Fruit fly (Drosophila melanogaster): ENCODE measurements around the gene CG44869.

Gene CG44869

DNA sequence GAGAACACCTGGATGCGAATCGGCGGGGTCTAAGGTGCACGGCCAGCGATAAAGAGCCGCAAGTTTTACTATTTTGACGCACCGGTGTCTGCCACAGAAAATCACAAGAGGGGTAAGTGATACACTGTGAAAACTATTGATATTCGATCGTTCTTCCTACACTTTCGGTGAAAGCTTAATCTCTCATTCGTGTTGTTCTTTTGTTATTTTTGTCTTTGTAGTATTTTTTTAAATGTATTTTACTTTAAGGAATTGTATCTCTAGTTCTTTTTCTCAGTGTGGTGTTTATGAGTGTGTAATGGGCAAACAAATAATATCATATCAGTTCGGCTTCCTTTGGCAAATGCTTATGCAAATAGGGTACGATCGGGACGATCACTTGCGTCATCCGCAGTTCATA lies 14.1 kb upstream of the CG44869 start:
- no peak for TF ChIP-seq usp (GFP tag; optimal IDR thresholded peaks at IDR 0.05)
- no peak for TF ChIP-seq Rel (GFP tag; optimal IDR thresholded peaks at IDR 0.05)
- no peak for TF ChIP-seq Rel (tag; optimal IDR thresholded peaks at IDR 0.05)
- peak; percentile 41 for TF ChIP-seq ey (GFP tag; optimal IDR thresholded peaks at IDR 0.05)
- TF ChIP-seq fru (GFP tag; optimal IDR thresholded peaks at IDR 0.05), result peak; percentile 10
- no peak for TF ChIP-seq sage (GFP tag; optimal IDR thresholded peaks at IDR 0.05)
- TF ChIP-seq GATAd (GFP tag; optimal IDR thresholded peaks at IDR 0.05), result no peak
- peak; percentile 9 for TF ChIP-seq Sp1 (GFP tag; optimal IDR thresholded peaks at IDR 0.05)
- no peak for TF ChIP-seq brk (GFP tag; optimal IDR thresholded peaks at IDR 0.05)
- peak; percentile 3 for TF ChIP-seq psq (GFP tag; optimal IDR thresholded peaks at IDR 0.05)
- no peak for TF ChIP-seq Dif (GFP tag; optimal IDR thresholded peaks at IDR 0.05; ENCODE audit: partially characterized antibody)
- no peak for TF ChIP-seq Dfd (GFP tag; optimal IDR thresholded peaks at IDR 0.05)
- no peak for TF ChIP-seq Mio (GFP tag; optimal IDR thresholded peaks at IDR 0.05)
- TF ChIP-seq CrebA (GFP tag; optimal IDR thresholded peaks at IDR 0.05; ENCODE audit: borderline replicate concordance), result no peak
- TF ChIP-seq Jra (GFP tag; optimal IDR thresholded peaks at IDR 0.05), result no peak
- no peak for TF ChIP-seq br (GFP tag; optimal IDR thresholded peaks at IDR 0.05)
- TF ChIP-seq Abd-B (GFP tag; optimal IDR thresholded peaks at IDR 0.05), result no peak
- TF ChIP-seq N (GFP tag; optimal IDR thresholded peaks at IDR 0.05), result no peak
- peak; percentile 4 for TF ChIP-seq woc (GFP tag; optimal IDR thresholded peaks at IDR 0.05)
- TF ChIP-seq rgr (GFP tag; optimal IDR thresholded peaks at IDR 0.05), result no peak
- TF ChIP-seq Hr78 (GFP tag; optimal IDR thresholded peaks at IDR 0.05), result no peak
- no peak for TF ChIP-seq Hr83 (GFP tag; optimal IDR thresholded peaks at IDR 0.05; ENCODE audit: poor library complexity, severe bottlenecking)
- TF ChIP-seq HLH106 (tag; optimal IDR thresholded peaks at IDR 0.05), result no peak
- peak; percentile 22 for TF ChIP-seq Hnf4 (GFP tag; optimal IDR thresholded peaks at IDR 0.05)
- TF ChIP-seq dl (GFP tag; optimal IDR thresholded peaks at IDR 0.05; ENCODE audit: insufficient read depth in 1 of 2, partially characterized antibody in 2 of 2), result no peak
- no peak for TF ChIP-seq pan (optimal IDR thresholded peaks at IDR 0.05)
- no peak for TF ChIP-seq dmrt93B (GFP tag; optimal IDR thresholded peaks at IDR 0.05)
- TF ChIP-seq foxo (GFP tag; optimal IDR thresholded peaks at IDR 0.05), result peak in 1 of 2 experiments; percentile 24
- TF ChIP-seq OdsH (GFP tag; optimal IDR thresholded peaks at IDR 0.05), result peak; percentile 19
- TF ChIP-seq lola (GFP tag; optimal IDR thresholded peaks at IDR 0.05), result no peak
- TF ChIP-seq CG9705 (GFP tag; optimal IDR thresholded peaks at IDR 0.05), result no peak
- TF ChIP-seq tai (GFP tag; optimal IDR thresholded peaks at IDR 0.05), result no peak
- no peak for TF ChIP-seq sv (GFP tag; optimal IDR thresholded peaks at IDR 0.05)
- peak; percentile 24 for TF ChIP-seq h (GFP tag; optimal IDR thresholded peaks at IDR 0.05)

- TF ChIP-seq HLH106 (tag; optimal IDR thresholded peaks at IDR 0.05), result no peak
- no peak for TF ChIP-seq rgr (GFP tag; optimal IDR thresholded peaks at IDR 0.05)
- TF ChIP-seq Myc (optimal IDR thresholded peaks at IDR 0.05), result no peak
- no peak for TF ChIP-seq ey (GFP tag; optimal IDR thresholded peaks at IDR 0.05)
- no peak for TF ChIP-seq Hr78 (GFP tag; optimal IDR thresholded peaks at IDR 0.05)
- no peak for TF ChIP-seq sv (GFP tag; optimal IDR thresholded peaks at IDR 0.05)
- no peak for TF ChIP-seq sage (GFP tag; optimal IDR thresholded peaks at IDR 0.05)
- no peak for TF ChIP-seq foxo (GFP tag; optimal IDR thresholded peaks at IDR 0.05)
- no peak for TF ChIP-seq pan (optimal IDR thresholded peaks at IDR 0.05)
Measured at dm6 chr2L:15429671-15430070, 11.5 kb upstream of the CG44869 start.

dm6 chr2L:15426736-15427222 lies 8.6 kb upstream of the CG44869 start:
- TF ChIP-seq rgr (GFP tag; optimal IDR thresholded peaks at IDR 0.05), result no peak
- no peak for TF ChIP-seq Hr83 (GFP tag; optimal IDR thresholded peaks at IDR 0.05; ENCODE audit: poor library complexity, severe bottlenecking)
- TF ChIP-seq Abd-B (GFP tag; optimal IDR thresholded peaks at IDR 0.05), result no peak
- TF ChIP-seq sage (GFP tag; optimal IDR thresholded peaks at IDR 0.05), result no peak
- no peak for TF ChIP-seq Sp1 (GFP tag; optimal IDR thresholded peaks at IDR 0.05)
- TF ChIP-seq usp (GFP tag; optimal IDR thresholded peaks at IDR 0.05), result no peak
- no peak for TF ChIP-seq Hr78 (GFP tag; optimal IDR thresholded peaks at IDR 0.05)
- no peak for TF ChIP-seq Vsx2 (GFP tag; optimal IDR thresholded peaks at IDR 0.05; ENCODE audit: partially characterized antibody)
- no peak for TF ChIP-seq CG32264 (GFP tag; optimal IDR thresholded peaks at IDR 0.05)
- no peak for TF ChIP-seq Myc (optimal IDR thresholded peaks at IDR 0.05)
- TF ChIP-seq CrebA (GFP tag; optimal IDR thresholded peaks at IDR 0.05; ENCODE audit: borderline replicate concordance), result no peak
- TF ChIP-seq Rel (GFP tag; optimal IDR thresholded peaks at IDR 0.05), result no peak
- no peak for TF ChIP-seq Rel (tag; optimal IDR thresholded peaks at IDR 0.05)
- TF ChIP-seq jim (GFP tag; optimal IDR thresholded peaks at IDR 0.05), result no peak
- no peak for TF ChIP-seq dmrt93B (GFP tag; optimal IDR thresholded peaks at IDR 0.05)
- no peak for TF ChIP-seq Mio (GFP tag; optimal IDR thresholded peaks at IDR 0.05)
- TF ChIP-seq h (GFP tag; optimal IDR thresholded peaks at IDR 0.05), result no peak
- no peak for TF ChIP-seq Jra (GFP tag; optimal IDR thresholded peaks at IDR 0.05)
- no peak for TF ChIP-seq Dif (GFP tag; optimal IDR thresholded peaks at IDR 0.05; ENCODE audit: partially characterized antibody)
- TF ChIP-seq tai (GFP tag; optimal IDR thresholded peaks at IDR 0.05), result no peak
- no peak for TF ChIP-seq psq (GFP tag; optimal IDR thresholded peaks at IDR 0.05)
